Worm (Caenorhabditis elegans): ENCODE data around the gene eat-4.

ce11 chrIII:9112479-9112878 is 24.2 kb upstream of the eat-4 start:
- TF ChIP-seq unc-62 (GFP tag; optimal IDR thresholded peaks at IDR 0.05) (no peak), elt-1 (tag; optimal IDR thresholded peaks at IDR 0.05; ENCODE audit: borderline replicate concordance, insufficient read depth) (no peak), unc-39 (tag; optimal IDR thresholded peaks at IDR 0.05) (no peak), mep-1 (tag; optimal IDR thresholded peaks at IDR 0.05) (no peak), elt-3 (tag; optimal IDR thresholded peaks at IDR 0.05) (no peak), snpc-4 (tag; optimal IDR thresholded peaks at IDR 0.05) (no peak), lsy-2 (tag; optimal IDR thresholded peaks at IDR 0.05) (no peak), blmp-1 (tag; optimal IDR thresholded peaks at IDR 0.05) (no peak), nhr-2 (tag; optimal IDR thresholded peaks at IDR 0.05) (peak; percentile 77), ceh-39 (tag; optimal IDR thresholded peaks at IDR 0.05) (peak; percentile 37), ham-2 (GFP tag; optimal IDR thresholded peaks at IDR 0.05) (peak; percentile 74)

Measured in whole organism, mixed stage, embryonic.